Fruit fly (Drosophila melanogaster) whole organism, wandering third instar larva: ENCODE data around the gene mTerf3.

Experiments used
- Abd-B ChIP-seq: fragments of >200 bp; optimal IDR thresholded peaks from 2 replicates; lab custom pipeline; 2017; ENCODE audit warnings: missing biosample characterization, missing genetic modification characterization
- CG32264 ChIP-seq: fragments of 200-800 bp; sonication (Bioruptor generic); optimal IDR thresholded peaks from 2 replicates; lab custom pipeline; 2016; ENCODE audit warnings: missing biosample characterization, missing genetic modification characterization
- CG9705 ChIP-seq: fragments of 200-800 bp; sonication (Bioruptor generic); optimal IDR thresholded peaks from 2 replicates; lab custom pipeline; 2018; ENCODE audit warnings: missing biosample characterization, mild to moderate bottlenecking, missing genetic modification characterization
- CrebA ChIP-seq: fragments of 200-800 bp; sonication (Bioruptor generic); optimal IDR thresholded peaks from 2 replicates; lab custom pipeline; 2016; ENCODE audit warnings: missing biosample characterization, mild to moderate bottlenecking, missing genetic modification characterization, borderline replicate concordance
- Dfd ChIP-seq: fragments of >200 bp; optimal IDR thresholded peaks from 2 replicates; lab custom pipeline; 2017; ENCODE audit warnings: missing biosample characterization, missing genetic modification characterization
- Dif ChIP-seq: fragments of 200-275, 200-300 bp; sonication (Bioruptor generic); optimal IDR thresholded peaks from 2 replicates; lab custom pipeline; 2018; ENCODE audit warnings: missing biosample characterization, missing genetic modification characterization; ENCODE audit not compliant: partially characterized antibody
- GATAd ChIP-seq: sonication (Bioruptor generic); optimal IDR thresholded peaks from 2 replicates; lab custom pipeline; 2016; ENCODE audit warnings: missing biosample characterization, missing genetic modification characterization
- HLH106 ChIP-seq: fragments of 200-800 bp; optimal IDR thresholded peaks from 3 replicates; lab custom pipeline; 2019; ENCODE audit warnings: missing biosample characterization, mild to moderate bottlenecking, missing genetic modification characterization, moderate library complexity
- Hnf4 ChIP-seq: fragments of 200-800 bp; sonication (Bioruptor generic); optimal IDR thresholded peaks from 2 replicates; lab custom pipeline; 2016; ENCODE audit warnings: missing biosample characterization, mild to moderate bottlenecking, missing genetic modification characterization
- Hr78 ChIP-seq: fragments of >200 bp; optimal IDR thresholded peaks from 2 replicates; lab custom pipeline; 2017; ENCODE audit warnings: missing biosample characterization, missing genetic modification characterization
- Hr83 ChIP-seq: fragments of 200-300 bp; sonication (Bioruptor generic); optimal IDR thresholded peaks from 2 replicates; lab custom pipeline; 2016; ENCODE audit warnings: missing biosample characterization, mild to moderate bottlenecking, missing genetic modification characterization, moderate library complexity; ENCODE audit not compliant: poor library complexity, severe bottlenecking
- Jra ChIP-seq: sonication (Bioruptor generic); optimal IDR thresholded peaks from 2 replicates; lab custom pipeline; 2016; ENCODE audit warnings: missing biosample characterization, missing genetic modification characterization
- Mio ChIP-seq: sonication (Bioruptor generic); optimal IDR thresholded peaks from 2 replicates; lab custom pipeline; 2016; ENCODE audit warnings: missing biosample characterization, missing genetic modification characterization
- Myc ChIP-seq: fragments of >200 bp; optimal IDR thresholded peaks from 2 replicates; lab custom pipeline; 2017
- N ChIP-seq: fragments of >200 bp; optimal IDR thresholded peaks from 2 replicates; lab custom pipeline; 2018; ENCODE audit warnings: missing biosample characterization, missing external identifiers, missing genetic modification characterization
- OdsH ChIP-seq: fragments of 200-800 bp; sonication (Bioruptor generic); optimal IDR thresholded peaks from 2 replicates; lab custom pipeline; 2016; ENCODE audit warnings: missing biosample characterization, mild to moderate bottlenecking, missing genetic modification characterization
- Rel ChIP-seq, 2 experiments: fragments of 200-800 bp; sonication (Bioruptor generic) in 1 of 2; optimal IDR thresholded peaks; 2 replicates in 1 of 2; 3 replicates in 1 of 2; lab custom pipeline; 2016 to 2019; ENCODE audit warnings: mild to moderate bottlenecking in 2 of 2, missing biosample characterization in 2 of 2, missing genetic modification characterization in 2 of 2, moderate library complexity in 1 of 2
- Sp1 ChIP-seq: fragments of 200-800 bp; sonication (Bioruptor generic); optimal IDR thresholded peaks from 3 replicates; lab custom pipeline; 2019; ENCODE audit warnings: missing biosample characterization, mild to moderate bottlenecking, missing genetic modification characterization, moderate library complexity
- Vsx2 ChIP-seq: fragments of 200-300, 225-300 bp; sonication (Bioruptor generic); optimal IDR thresholded peaks from 2 replicates; lab custom pipeline; 2018; ENCODE audit warnings: missing biosample characterization, missing genetic modification characterization; ENCODE audit not compliant: partially characterized antibody
- br ChIP-seq: fragments of 200-800 bp; sonication (Bioruptor generic); optimal IDR thresholded peaks from 2 replicates; lab custom pipeline; 2016; ENCODE audit warnings: missing biosample characterization, missing genetic modification characterization
- brk ChIP-seq: fragments of 200-800 bp; sonication (Bioruptor generic); optimal IDR thresholded peaks from 2 replicates; lab custom pipeline; 2016; ENCODE audit warnings: missing biosample characterization, mild to moderate bottlenecking, missing genetic modification characterization
- dl ChIP-seq, 2 experiments: fragments of 175-275, 200-275 bp in 1 of 2; fragments of 200-275 bp in 1 of 2; sonication (Bioruptor generic); optimal IDR thresholded peaks; lab custom pipeline; 2018; ENCODE audit warnings: mild to moderate bottlenecking in 2 of 2, missing biosample characterization in 2 of 2, missing genetic modification characterization in 2 of 2, moderate library complexity in 2 of 2; ENCODE audit not compliant: partially characterized antibody in 2 of 2, insufficient read depth in 1 of 2
- dmrt93B ChIP-seq: fragments of 200-800 bp; sonication (Bioruptor generic); optimal IDR thresholded peaks from 2 replicates; lab custom pipeline; 2018; ENCODE audit warnings: missing biosample characterization, mild to moderate bottlenecking, missing genetic modification characterization
- dsf ChIP-seq: sonication (Bioruptor generic); optimal IDR thresholded peaks from 2 replicates; lab custom pipeline; 2016; ENCODE audit warnings: missing biosample characterization, missing genetic modification characterization, borderline replicate concordance
- ey ChIP-seq: fragments of 200-800 bp; sonication (Bioruptor generic); optimal IDR thresholded peaks from 2 replicates; lab custom pipeline; 2016; ENCODE audit warnings: missing biosample characterization, missing genetic modification characterization
- foxo ChIP-seq, 2 experiments: fragments of 200-800 bp; sonication (Bioruptor generic); optimal IDR thresholded peaks; 2 replicates in 1 of 2; 3 replicates in 1 of 2; lab custom pipeline; 2016 to 2017; ENCODE audit warnings: missing biosample characterization in 2 of 2, missing genetic modification characterization in 2 of 2
- fru ChIP-seq: fragments of 200-800 bp; sonication (Bioruptor generic); optimal IDR thresholded peaks from 3 replicates; lab custom pipeline; 2016; ENCODE audit warnings: missing biosample characterization, mild to moderate bottlenecking, missing genetic modification characterization
- h ChIP-seq: fragments of 200-800 bp; sonication (Bioruptor generic); optimal IDR thresholded peaks from 3 replicates; lab custom pipeline; 2016; ENCODE audit warnings: missing biosample characterization, mild to moderate bottlenecking, missing genetic modification characterization
- jim ChIP-seq: fragments of 175-275, 200-325 bp; sonication (Bioruptor generic); optimal IDR thresholded peaks from 2 replicates; lab custom pipeline; 2016; ENCODE audit warnings: missing biosample characterization, mild to moderate bottlenecking, missing genetic modification characterization
- lola ChIP-seq: fragments of >200 bp; optimal IDR thresholded peaks from 2 replicates; lab custom pipeline; 2017; ENCODE audit warnings: missing biosample characterization, missing genetic modification characterization
- pan ChIP-seq: fragments of >200 bp; optimal IDR thresholded peaks from 2 replicates; lab custom pipeline; 2017
- psq ChIP-seq: fragments of 200-800 bp; sonication (Bioruptor generic); optimal IDR thresholded peaks from 3 replicates; lab custom pipeline; 2017; ENCODE audit warnings: missing biosample characterization, mild to moderate bottlenecking, missing genetic modification characterization, moderate library complexity
- rgr ChIP-seq: fragments of 200-800 bp; sonication (Bioruptor generic); optimal IDR thresholded peaks from 3 replicates; lab custom pipeline; 2016; ENCODE audit warnings: missing biosample characterization, mild to moderate bottlenecking, missing genetic modification characterization
- sage ChIP-seq: fragments of 200-800 bp; sonication (Bioruptor generic); optimal IDR thresholded peaks from 2 replicates; lab custom pipeline; 2016; ENCODE audit warnings: missing biosample characterization, mild to moderate bottlenecking, missing genetic modification characterization
- sv ChIP-seq: fragments of 200-800 bp; sonication (Bioruptor generic); optimal IDR thresholded peaks from 3 replicates; lab custom pipeline; 2016; ENCODE audit warnings: missing biosample characterization, missing genetic modification characterization
- tai ChIP-seq: sonication (Bioruptor generic); optimal IDR thresholded peaks from 2 replicates; lab custom pipeline; 2016; ENCODE audit warnings: missing biosample characterization, missing genetic modification characterization
- usp ChIP-seq: fragments of >200 bp; optimal IDR thresholded peaks from 2 replicates; lab custom pipeline; 2017; ENCODE audit warnings: missing biosample characterization, missing genetic modification characterization
- woc ChIP-seq: sonication (Bioruptor generic); optimal IDR thresholded peaks from 2 replicates; lab custom pipeline; 2016; ENCODE audit warnings: missing biosample characterization, mild to moderate bottlenecking, missing genetic modification characterization

The mTerf3 gene

dm6 chr3L:20508136-20508635, 12.4 kb downstream of the mTerf3 start:
- TF ChIP-seq dmrt93B = peak; percentile 89
- TF ChIP-seq Rel (GFP tag; optimal IDR thresholded peaks at IDR 0.05; lab: Kevin White, UChicago) = peak; percentile 38
- TF ChIP-seq Rel (tag; optimal IDR thresholded peaks at IDR 0.05; lab: Kevin White, UChicago) = no peak
- TF ChIP-seq usp = no peak
- TF ChIP-seq N (GFP tag; lab: Kevin White, UChicago) = no peak
- no peak for TF ChIP-seq CrebA (GFP tag; lab: Kevin White, UChicago)
- no peak for TF ChIP-seq pan (lab: Kevin White, UChicago)
- peak; percentile 87 for TF ChIP-seq sage (GFP tag; lab: Kevin White, UChicago)
- TF ChIP-seq Hr78 (GFP tag; lab: Kevin White, UChicago) = no peak
- TF ChIP-seq Myc (lab: Kevin White, UChicago) = no peak
- peak; percentile 45 for TF ChIP-seq Mio
- peak; percentile 91 for TF ChIP-seq tai (GFP tag; lab: Kevin White, UChicago)
- TF ChIP-seq CG32264 (GFP tag; lab: Kevin White, UChicago) = peak; percentile 81
- no peak for TF ChIP-seq lola (GFP tag; lab: Kevin White, UChicago)
- peak; percentile 92 for TF ChIP-seq woc
- TF ChIP-seq sv (GFP tag; lab: Kevin White, UChicago) = peak; percentile 79
- peak; percentile 76 for TF ChIP-seq brk (GFP tag; lab: Kevin White, UChicago)
- peak; percentile 88 for TF ChIP-seq Hr83 (GFP tag; lab: Kevin White, UChicago)
- TF ChIP-seq Dif = peak; percentile 48
- TF ChIP-seq Jra (GFP tag; lab: Kevin White, UChicago) = peak; percentile 89
- peak; percentile 97 for TF ChIP-seq h (GFP tag; lab: Kevin White, UChicago)
- TF ChIP-seq ey (GFP tag; lab: Kevin White, UChicago) = peak; percentile 92
- peak; percentile 43 for TF ChIP-seq GATAd (GFP tag; lab: Kevin White, UChicago)
- peak; percentile 85 for TF ChIP-seq CG9705
- peak; percentile 75 for TF ChIP-seq jim
- peak; percentile 92 for TF ChIP-seq rgr
- peak; percentile 87 for TF ChIP-seq HLH106 (tag; lab: Kevin White, UChicago)
- peak; percentile 91 for TF ChIP-seq Sp1
- peak; percentile 91 for TF ChIP-seq psq (GFP tag; lab: Kevin White, UChicago)
- peak; percentile 21 for TF ChIP-seq Vsx2 (GFP tag; lab: Kevin White, UChicago)
- TF ChIP-seq Hnf4 (GFP tag; lab: Kevin White, UChicago) = peak; percentile 89
- TF ChIP-seq br = peak; percentile 91
- TF ChIP-seq OdsH = peak; percentile 93
- TF ChIP-seq dl (GFP tag; optimal IDR thresholded peaks at IDR 0.05; lab: Kevin White, UChicago; ENCODE audit: insufficient read depth in 1 of 2, partially characterized antibody in 2 of 2) = peak; percentile 2 to 53
- peak; percentile 93 for TF ChIP-seq fru (GFP tag; lab: Kevin White, UChicago)
- TF ChIP-seq dsf (GFP tag; lab: Kevin White, UChicago) = peak; percentile 56
- TF ChIP-seq foxo (GFP tag; optimal IDR thresholded peaks at IDR 0.05; lab: Kevin White, UChicago) = peak; percentile 17 to 95
- no peak for TF ChIP-seq Abd-B
- no peak for TF ChIP-seq Dfd (GFP tag; lab: Kevin White, UChicago)

- no peak for TF ChIP-seq dsf (GFP tag; lab: Kevin White, UChicago)
- no peak for TF ChIP-seq brk (GFP tag; lab: Kevin White, UChicago)
- TF ChIP-seq h (GFP tag; lab: Kevin White, UChicago) = no peak
- no peak for TF ChIP-seq br
- TF ChIP-seq CrebA (GFP tag; lab: Kevin White, UChicago) = no peak
- TF ChIP-seq Dfd (GFP tag; lab: Kevin White, UChicago) = no peak
- TF ChIP-seq Abd-B = no peak
- no peak for TF ChIP-seq woc
These were observed 13.0 kb downstream of the mTerf3 start for dm6 chr3L:20507552-20507951.

- no peak for TF ChIP-seq Sp1
- no peak for TF ChIP-seq HLH106 (tag; lab: Kevin White, UChicago)
- no peak for TF ChIP-seq ey (GFP tag; lab: Kevin White, UChicago)
- no peak for TF ChIP-seq Abd-B
- no peak for TF ChIP-seq rgr
These were observed 14.8 kb downstream of the mTerf3 start, which contains the start of gene CG5078 for dm6 chr3L:20505732-20506131. Gene CG5078 (plus strand): TSS chr3L:20506032.
